Worm (Caenorhabditis elegans) whole organism, L3 larva: Measurements from ENCODE around the gene F07C6.6.

Experiments used
- R02D3.7 ChIP-seq: fragments of 150-350 bp; optimal IDR thresholded peaks from 2 replicates; lab custom pipeline; 2014; ENCODE audit warnings: missing biosample characterization, missing genetic modification characterization
- ZK546.5 ChIP-seq: sonication (generic microtip); optimal IDR thresholded peaks from 2 replicates; lab custom pipeline; 2017; ENCODE audit warnings: missing biosample characterization, missing genetic modification characterization
- aly-2 ChIP-seq: fragments of 150-350 bp; optimal IDR thresholded peaks from 2 replicates; lab custom pipeline; 2014; ENCODE audit warnings: missing biosample characterization, missing genetic modification characterization
- ama-1 ChIP-seq: fragments of 150-350 bp; optimal IDR thresholded peaks from 2 replicates; lab custom pipeline; 2018
- ceh-16 ChIP-seq: sonication (generic microtip); optimal IDR thresholded peaks from 2 replicates; lab custom pipeline; 2017; ENCODE audit warnings: missing biosample characterization, missing genetic modification characterization
- ceh-82 ChIP-seq: fragments of 150-350 bp; optimal IDR thresholded peaks from 2 replicates; lab custom pipeline; 2014; ENCODE audit warnings: missing biosample characterization, missing genetic modification characterization
- ceh-9 ChIP-seq: sonication (generic microtip); optimal IDR thresholded peaks from 2 replicates; lab custom pipeline; 2018; ENCODE audit warnings: missing biosample characterization, missing genetic modification characterization
- daf-12 ChIP-seq: fragments of 150-350 bp; optimal IDR thresholded peaks from 2 replicates; lab custom pipeline; 2014; ENCODE audit warnings: missing biosample characterization, missing genetic modification reagents, missing genetic modification characterization
- egl-27 ChIP-seq: sonication (generic microtip); optimal IDR thresholded peaks from 4 replicates; lab custom pipeline; 2017; ENCODE audit warnings: missing biosample characterization, missing genetic modification reagents, missing genetic modification characterization
- egl-5 ChIP-seq: fragments of 150-350 bp; optimal IDR thresholded peaks from 2 replicates; lab custom pipeline; 2017; ENCODE audit warnings: missing biosample characterization, missing genetic modification reagents, missing genetic modification characterization, inconsistent platforms
- elt-2 ChIP-seq: sonication (generic microtip); optimal IDR thresholded peaks from 2 replicates; lab custom pipeline; 2016; ENCODE audit warnings: missing genetic modification reagents, mild to moderate bottlenecking, missing genetic modification characterization, missing compliant biosample characterization
- elt-3 ChIP-seq, 3 experiments: fragments of 150-350 bp in 1 of 3; sonication (generic microtip) in 2 of 3; optimal IDR thresholded peaks; 2 replicates in 2 of 3; 4 replicates in 1 of 3; lab custom pipeline; 2014 to 2017; ENCODE audit warnings: missing biosample characterization in 3 of 3, missing genetic modification characterization in 3 of 3
- eor-1 ChIP-seq, 2 experiments: fragments of 150-350 bp; optimal IDR thresholded peaks; 2 replicates each; lab custom pipeline; 2014 to 2018; ENCODE audit warnings: missing biosample characterization in 2 of 2, missing genetic modification characterization in 2 of 2
- fkh-2 ChIP-seq: fragments of 150-350 bp; optimal IDR thresholded peaks from 2 replicates; lab custom pipeline; 2014; ENCODE audit warnings: missing biosample characterization, missing genetic modification reagents, missing genetic modification characterization
- fos-1 ChIP-seq: fragments of 150-350 bp; optimal IDR thresholded peaks from 2 replicates; lab custom pipeline; 2014; ENCODE audit warnings: missing biosample characterization, missing genetic modification characterization
- jun-1 ChIP-seq: fragments of 150-350 bp; optimal IDR thresholded peaks from 2 replicates; lab custom pipeline; 2014; ENCODE audit warnings: missing biosample characterization, missing genetic modification reagents, missing genetic modification characterization
- lin-15B ChIP-seq: fragments of 150-350 bp; optimal IDR thresholded peaks from 2 replicates; lab custom pipeline; 2014; ENCODE audit warnings: missing biosample characterization, missing genetic modification characterization
- lin-39 ChIP-seq: fragments of 150-350 bp; optimal IDR thresholded peaks from 2 replicates; lab custom pipeline; 2018; ENCODE audit warnings: missing biosample characterization, missing genetic modification reagents, missing genetic modification characterization
- lsy-12 ChIP-seq: sonication (generic microtip); optimal IDR thresholded peaks from 2 replicates; lab custom pipeline; 2016; ENCODE audit warnings: mild to moderate bottlenecking, missing genetic modification characterization, missing compliant biosample characterization
- mdl-1 ChIP-seq: fragments of 150-350 bp; optimal IDR thresholded peaks from 2 replicates; lab custom pipeline; 2014; ENCODE audit warnings: missing biosample characterization, missing genetic modification characterization
- nhr-12 ChIP-seq: fragments of 150-350 bp; optimal IDR thresholded peaks from 2 replicates; lab custom pipeline; 2014; ENCODE audit warnings: missing biosample characterization, missing genetic modification characterization
- nhr-237 ChIP-seq: fragments of 150-350 bp; optimal IDR thresholded peaks from 2 replicates; lab custom pipeline; 2014; ENCODE audit warnings: missing biosample characterization, missing genetic modification characterization
- nhr-25 ChIP-seq: sonication (generic microtip); optimal IDR thresholded peaks from 2 replicates; lab custom pipeline; 2017; ENCODE audit warnings: missing biosample characterization, missing genetic modification characterization
- nhr-43 ChIP-seq: sonication (generic microtip); optimal IDR thresholded peaks from 2 replicates; lab custom pipeline; 2016; ENCODE audit warnings: mild to moderate bottlenecking, missing genetic modification characterization, missing compliant biosample characterization; ENCODE audit not compliant: poor library complexity, severe bottlenecking
- nhr-67 ChIP-seq: fragments of 150-350 bp; optimal IDR thresholded peaks from 2 replicates; lab custom pipeline; 2014; ENCODE audit warnings: missing biosample characterization, missing genetic modification characterization
- nhr-76 ChIP-seq: fragments of 150-350 bp; sonication (generic microtip); optimal IDR thresholded peaks from 5 replicates; lab custom pipeline; 2014; ENCODE audit warnings: missing biosample characterization, missing genetic modification characterization
- nhr-77 ChIP-seq: fragments of 150-350 bp; optimal IDR thresholded peaks from 2 replicates; lab custom pipeline; 2014; ENCODE audit warnings: missing biosample characterization, missing genetic modification characterization
- pha-4 ChIP-seq: fragments of 150-350 bp; optimal IDR thresholded peaks from 2 replicates; lab custom pipeline; 2014; ENCODE audit warnings: missing biosample characterization, missing genetic modification reagents, missing genetic modification characterization
- pqm-1 ChIP-seq: fragments of 150-350 bp; optimal IDR thresholded peaks from 2 replicates; lab custom pipeline; 2017; ENCODE audit warnings: missing biosample characterization, missing genetic modification characterization, inconsistent platforms
- sea-2 ChIP-seq: fragments of 150-350 bp; sonication (generic microtip); optimal IDR thresholded peaks from 4 replicates; lab custom pipeline; 2014; ENCODE audit warnings: missing biosample characterization, missing genetic modification reagents, missing genetic modification characterization
- snpc-4 ChIP-seq: fragments of 150-350 bp; optimal IDR thresholded peaks from 2 replicates; lab custom pipeline; 2014; ENCODE audit warnings: missing biosample characterization, missing genetic modification characterization
- tbx-2 ChIP-seq: sonication (generic microtip); optimal IDR thresholded peaks from 2 replicates; lab custom pipeline; 2016; ENCODE audit warnings: mild to moderate bottlenecking, missing genetic modification characterization, missing compliant biosample characterization
- unc-39 ChIP-seq: sonication (generic microtip); optimal IDR thresholded peaks from 4 replicates; lab custom pipeline; 2017; ENCODE audit warnings: missing biosample characterization, missing genetic modification characterization
- unc-62 ChIP-seq: fragments of 150-350 bp; sonication (generic microtip); optimal IDR thresholded peaks from 4 replicates; lab custom pipeline; 2014; ENCODE audit warnings: missing biosample characterization, missing genetic modification reagents, missing genetic modification characterization
- zag-1 ChIP-seq: fragments of 150-350 bp; optimal IDR thresholded peaks from 2 replicates; lab custom pipeline; 2014; ENCODE audit warnings: missing biosample characterization, missing genetic modification characterization

Gene F07C6.6

ce11 chrIV:12796811-12797210 is 4.2 kb downstream of the F07C6.6 start:
- TF ChIP-seq elt-2 (tag; lab: Kevin White, UChicago) (no peak), ceh-16 (tag; lab: Kevin White, UChicago) (no peak), nhr-25 (tag; lab: Kevin White, UChicago) (peak; percentile 32), pqm-1 (tag; lab: Kevin White, UChicago) (no peak), egl-27 (tag; lab: Kevin White, UChicago) (no peak), elt-3 (tag; optimal IDR thresholded peaks at IDR 0.05; lab: Kevin White, UChicago) (no peak)

- TF ChIP-seq egl-27 (tag; lab: Kevin White, UChicago), result no peak
- no peak for TF ChIP-seq pqm-1 (tag; lab: Kevin White, UChicago)
- TF ChIP-seq jun-1, result no peak
- no peak for TF ChIP-seq fkh-2
- no peak for TF ChIP-seq tbx-2 (tag; lab: Kevin White, UChicago)
- no peak for TF ChIP-seq lin-39
These were observed 13.0 kb downstream of the F07C6.6 start, which contains the start of gene F07C6.4 for ce11 chrIV:12805595-12805994. Gene F07C6.4 (plus strand): TSS chrIV:12805924.

ce11 chrIV:12811554-12811953 is 19.0 kb downstream of the F07C6.6 start:
- TF ChIP-seq nhr-67 (no peak), nhr-43 (no peak), mdl-1 (tag; lab: Kevin White, UChicago) (no peak), lin-15B (no peak), nhr-76 (tag; lab: Kevin White, UChicago) (no peak), zag-1 (no peak), nhr-237 (tag; lab: Kevin White, UChicago) (no peak), unc-62 (no peak), fkh-2 (no peak)

DNA sequence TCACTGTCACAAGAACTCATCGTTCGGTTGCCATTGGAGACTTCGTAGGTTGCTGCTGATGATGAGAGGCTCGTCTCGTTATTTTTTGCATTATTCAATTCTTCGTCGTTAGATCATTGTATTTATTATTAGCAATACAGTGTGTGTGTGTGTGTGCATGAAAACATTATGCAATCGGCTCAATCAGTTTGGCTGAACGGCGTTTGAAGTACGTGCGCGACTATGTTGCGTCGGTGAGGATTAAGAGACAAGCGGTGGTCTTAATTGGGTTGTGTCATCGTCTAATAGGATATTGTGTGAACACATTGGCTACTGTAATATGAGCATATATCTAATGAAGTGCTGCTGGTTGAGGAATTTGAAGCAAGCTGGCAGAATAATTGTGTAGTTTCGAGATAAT is 21.2 kb downstream of the F07C6.6 start:
- TF ChIP-seq ceh-82 (tag; lab: Kevin White, UChicago) (no peak), zag-1 (no peak), ZK546.5 (tag; lab: Kevin White, UChicago) (no peak), aly-2 (no peak), ceh-9 (tag; lab: Kevin White, UChicago) (no peak), pha-4 (tag; lab: Kevin White, UChicago) (no peak), fos-1 (tag; lab: Kevin White, UChicago) (no peak), egl-5 (tag; lab: Kevin White, UChicago) (no peak), eor-1 (tag; optimal IDR thresholded peaks at IDR 0.05; lab: Kevin White, UChicago) (no peak), elt-3 (tag; optimal IDR thresholded peaks at IDR 0.05; lab: Kevin White, UChicago) (no peak)

ce11 chrIV:12816636-12817035 is 24.0 kb downstream of the F07C6.6 start:
- TF ChIP-seq egl-5 (tag; lab: Kevin White, UChicago) (no peak), unc-39 (tag; lab: Kevin White, UChicago) (no peak), nhr-77 (tag; lab: Kevin White, UChicago) (no peak), jun-1 (no peak), lin-15B (no peak), daf-12 (tag; lab: Kevin White, UChicago) (no peak), elt-3 (tag; optimal IDR thresholded peaks at IDR 0.05; lab: Kevin White, UChicago) (no peak), lin-39 (no peak), ama-1 (lab: Kevin White, UChicago) (no peak), elt-2 (tag; lab: Kevin White, UChicago) (no peak), R02D3.7 (tag; lab: Kevin White, UChicago) (no peak), lsy-12 (tag; lab: Kevin White, UChicago) (no peak), nhr-12 (no peak), sea-2 (GFP tag; lab: Kevin White, UChicago) (no peak), snpc-4 (tag; lab: Kevin White, UChicago) (no peak), pha-4 (tag; lab: Kevin White, UChicago) (no peak), eor-1 (tag; optimal IDR thresholded peaks at IDR 0.05; lab: Kevin White, UChicago) (no peak), zag-1 (no peak)
